Worm (Caenorhabditis elegans) whole organism, young adult: Measurements from ENCODE around the gene twk-21.

ENCODE experiments used
- ama-1 ChIP-seq, 3 experiments: fragments of 150-350 bp in 1 of 3; sonication (generic microtip) in 2 of 3; optimal IDR thresholded peaks; 2 replicates each; lab custom pipeline; 2014 to 2018; ENCODE audit warnings: missing biosample characterization in 2 of 3, missing genetic modification characterization in 2 of 3, missing genetic modification reagents in 2 of 3
- aptf-2 ChIP-seq: fragments of 200-800 bp; sonication (Bioruptor generic); conservative IDR thresholded peaks from 2 replicates; pipeline ENCODE4 v1.3.6; 2022; ENCODE audit warnings: missing genetic modification reagents, missing genetic modification characterization, missing compliant biosample characterization
- ccch-3 ChIP-seq: fragments of 200-800 bp; sonication (Bioruptor generic); optimal IDR thresholded peaks from 2 replicates; lab custom pipeline; 2018; ENCODE audit warnings: mild to moderate bottlenecking, missing genetic modification characterization, missing compliant biosample characterization
- egl-18 ChIP-seq: fragments of 200-800 bp; sonication (Bioruptor generic); IDR thresholded peaks from 2 replicates; pipeline ENCODE4 v1.3.6; 2022; ENCODE audit warnings: missing genetic modification reagents, missing genetic modification characterization, missing compliant biosample characterization
- ets-4 ChIP-seq: fragments of 200-800 bp; sonication (Bioruptor generic); optimal IDR thresholded peaks from 2 replicates; lab custom pipeline; 2018; ENCODE audit warnings: mild to moderate bottlenecking, missing genetic modification characterization, missing compliant biosample characterization
- him-1 ChIP-seq: sonication (generic microtip); optimal IDR thresholded peaks from 2 replicates; lab custom pipeline; 2016; ENCODE audit warnings: missing genotype, missing genetic modification reagents, missing genetic modification characterization, missing compliant biosample characterization
- hrde-1 ChIP-seq: sonication (generic microtip); optimal IDR thresholded peaks from 2 replicates; lab custom pipeline; 2016; ENCODE audit warnings: missing genetic modification characterization, mild to moderate bottlenecking, missing compliant biosample characterization, moderate library complexity, missing genotype, missing genetic modification reagents, borderline replicate concordance
- let-526 ChIP-seq: fragments of 200-800 bp; sonication (Bioruptor generic); IDR thresholded peaks from 2 replicates; pipeline ENCODE4 v1.3.6; 2022; ENCODE audit warnings: missing genetic modification reagents, missing genetic modification characterization, missing compliant biosample characterization
- mcd-1 ChIP-seq: fragments of 200-800 bp; sonication (Bioruptor generic); IDR thresholded peaks from 2 replicates; pipeline ENCODE4 v1.3.6; 2022; ENCODE audit warnings: missing genetic modification reagents, missing genetic modification characterization, missing compliant biosample characterization
- mxl-1 ChIP-seq: sonication (generic microtip); optimal IDR thresholded peaks from 2 replicates; lab custom pipeline; 2016; ENCODE audit warnings: missing genetic modification characterization, missing compliant biosample characterization
- snpc-4 ChIP-seq, 5 experiments: fragments of 150-350 bp in 1 of 5; sonication (generic microtip) in 4 of 5; optimal IDR thresholded peaks; 2 replicates each; lab custom pipeline; 2014 to 2018; ENCODE audit warnings: missing genetic modification characterization in 5 of 5, missing biosample characterization in 3 of 5, antibody characterized with exemption in 2 of 5, mild to moderate bottlenecking in 2 of 5, missing compliant biosample characterization in 2 of 5, missing genotype in 2 of 5, moderate library complexity in 2 of 5, missing genetic modification reagents in 1 of 5
- somi-1 ChIP-seq: fragments of 200-800 bp; sonication (Bioruptor generic); optimal IDR thresholded peaks from 2 replicates; lab custom pipeline; 2018; ENCODE audit warnings: mild to moderate bottlenecking, missing genetic modification characterization, missing compliant biosample characterization
- tbx-9 ChIP-seq: sonication (generic microtip); optimal IDR thresholded peaks from 2 replicates; lab custom pipeline; 2016; ENCODE audit warnings: borderline replicate concordance, missing genetic modification characterization, inconsistent platforms, missing compliant biosample characterization
- zfh-2 ChIP-seq: fragments of 200-800 bp; sonication (Bioruptor generic); conservative IDR thresholded peaks from 2 replicates; pipeline ENCODE4 v1.3.6; 2022; ENCODE audit warnings: missing genetic modification reagents, missing genetic modification characterization, missing compliant biosample characterization

- no peak for TF ChIP-seq ama-1 (optimal IDR thresholded peaks at IDR 0.05; lab: Kevin White, UChicago)
- no peak for TF ChIP-seq ama-1 (GFP tag; optimal IDR thresholded peaks at IDR 0.05; lab: Kevin White, UChicago)
- no peak for TF ChIP-seq mxl-1 (tag; lab: Kevin White, UChicago)
- TF ChIP-seq zfh-2 (GFP tag; lab: Robert Waterston, UW) = no peak
- TF ChIP-seq ccch-3 (GFP tag; lab: Kevin White, UChicago) = no peak
- no peak for TF ChIP-seq let-526 (GFP tag; lab: Robert Waterston, UW)
- no peak for TF ChIP-seq somi-1 (GFP tag; lab: Kevin White, UChicago)
- no peak for TF ChIP-seq him-1 (tag; lab: Kevin White, UChicago)
- TF ChIP-seq aptf-2 (GFP tag; lab: Robert Waterston, UW) = no peak
- no peak for TF ChIP-seq hrde-1 (tag; lab: Kevin White, UChicago)
- no peak for TF ChIP-seq snpc-4 (GFP tag; optimal IDR thresholded peaks at IDR 0.05; lab: Kevin White, UChicago)
- TF ChIP-seq snpc-4 (tag; optimal IDR thresholded peaks at IDR 0.05; lab: Kevin White, UChicago) = no peak
- TF ChIP-seq tbx-9 (tag; lab: Kevin White, UChicago) = no peak
- TF ChIP-seq mcd-1 (GFP tag; lab: Robert Waterston, UW) = no peak
- no peak for TF ChIP-seq ets-4 (GFP tag; lab: Kevin White, UChicago)
- TF ChIP-seq egl-18 (GFP tag; lab: Robert Waterston, UW) = no peak
These were observed 9.2 kb upstream of the twk-21 start for ce11 chrX:16290536-16290935.
